Worm (Caenorhabditis elegans) whole organism, L3 larva: ENCODE data around the gene cho-1.

Source experiments
- R02D3.7 ChIP-seq: fragments of 150-350 bp; optimal IDR thresholded peaks from 2 replicates; lab custom pipeline; 2014; ENCODE audit warnings: missing biosample characterization, missing genetic modification characterization
- ceh-16 ChIP-seq: sonication (generic microtip); optimal IDR thresholded peaks from 2 replicates; lab custom pipeline; 2017; ENCODE audit warnings: missing biosample characterization, missing genetic modification characterization
- ceh-28 ChIP-seq: fragments of 150-350 bp; optimal IDR thresholded peaks from 2 replicates; lab custom pipeline; 2014; ENCODE audit warnings: missing biosample characterization, missing genetic modification reagents, missing genetic modification characterization
- ceh-82 ChIP-seq: fragments of 150-350 bp; optimal IDR thresholded peaks from 2 replicates; lab custom pipeline; 2014; ENCODE audit warnings: missing biosample characterization, missing genetic modification characterization
- egl-5 ChIP-seq: fragments of 150-350 bp; optimal IDR thresholded peaks from 2 replicates; lab custom pipeline; 2017; ENCODE audit warnings: missing biosample characterization, missing genetic modification reagents, missing genetic modification characterization, inconsistent platforms
- elt-1 ChIP-seq: fragments of 150-350 bp; optimal IDR thresholded peaks from 2 replicates; lab custom pipeline; 2014; ENCODE audit warnings: missing biosample characterization, missing genetic modification characterization
- elt-2 ChIP-seq: sonication (generic microtip); optimal IDR thresholded peaks from 2 replicates; lab custom pipeline; 2016; ENCODE audit warnings: missing genetic modification reagents, mild to moderate bottlenecking, missing genetic modification characterization, missing compliant biosample characterization
- eor-1 ChIP-seq, 2 experiments: fragments of 150-350 bp; optimal IDR thresholded peaks; 2 replicates each; lab custom pipeline; 2014 to 2018; ENCODE audit warnings: missing biosample characterization in 2 of 2, missing genetic modification characterization in 2 of 2
- fkh-10 ChIP-seq: sonication (generic microtip); optimal IDR thresholded peaks from 2 replicates; lab custom pipeline; 2017; ENCODE audit warnings: missing biosample characterization, missing genetic modification reagents, missing genetic modification characterization
- fkh-2 ChIP-seq: fragments of 150-350 bp; optimal IDR thresholded peaks from 2 replicates; lab custom pipeline; 2014; ENCODE audit warnings: missing biosample characterization, missing genetic modification reagents, missing genetic modification characterization
- jun-1 ChIP-seq: fragments of 150-350 bp; optimal IDR thresholded peaks from 2 replicates; lab custom pipeline; 2014; ENCODE audit warnings: missing biosample characterization, missing genetic modification reagents, missing genetic modification characterization
- lin-15B ChIP-seq: fragments of 150-350 bp; optimal IDR thresholded peaks from 2 replicates; lab custom pipeline; 2014; ENCODE audit warnings: missing biosample characterization, missing genetic modification characterization
- lin-39 ChIP-seq: fragments of 150-350 bp; optimal IDR thresholded peaks from 2 replicates; lab custom pipeline; 2018; ENCODE audit warnings: missing biosample characterization, missing genetic modification reagents, missing genetic modification characterization
- mdl-1 ChIP-seq: fragments of 150-350 bp; optimal IDR thresholded peaks from 2 replicates; lab custom pipeline; 2014; ENCODE audit warnings: missing biosample characterization, missing genetic modification characterization
- nfya-1 ChIP-seq: sonication (generic microtip); optimal IDR thresholded peaks from 2 replicates; lab custom pipeline; 2017; ENCODE audit warnings: missing genetic modification characterization, mild to moderate bottlenecking, missing compliant biosample characterization, antibody characterized with exemption, moderate library complexity; ENCODE audit not compliant: insufficient read depth
- nhr-11 ChIP-seq: fragments of 150-350 bp; optimal IDR thresholded peaks from 2 replicates; lab custom pipeline; 2014; ENCODE audit warnings: missing biosample characterization, missing genetic modification characterization
- nhr-23 ChIP-seq: fragments of 150-350 bp; optimal IDR thresholded peaks from 2 replicates; lab custom pipeline; 2014; ENCODE audit warnings: missing biosample characterization, missing genetic modification reagents, missing genetic modification characterization
- nhr-237 ChIP-seq: fragments of 150-350 bp; optimal IDR thresholded peaks from 2 replicates; lab custom pipeline; 2014; ENCODE audit warnings: missing biosample characterization, missing genetic modification characterization
- nhr-25 ChIP-seq: sonication (generic microtip); optimal IDR thresholded peaks from 2 replicates; lab custom pipeline; 2017; ENCODE audit warnings: missing biosample characterization, missing genetic modification characterization
- nhr-28 ChIP-seq: fragments of 150-350 bp; optimal IDR thresholded peaks from 2 replicates; lab custom pipeline; 2014; ENCODE audit warnings: missing biosample characterization, missing genetic modification characterization
- nhr-77 ChIP-seq: fragments of 150-350 bp; optimal IDR thresholded peaks from 2 replicates; lab custom pipeline; 2014; ENCODE audit warnings: missing biosample characterization, missing genetic modification characterization
- pha-4 ChIP-seq: fragments of 150-350 bp; optimal IDR thresholded peaks from 2 replicates; lab custom pipeline; 2014; ENCODE audit warnings: missing biosample characterization, missing genetic modification reagents, missing genetic modification characterization
- pqm-1 ChIP-seq: fragments of 150-350 bp; optimal IDR thresholded peaks from 2 replicates; lab custom pipeline; 2017; ENCODE audit warnings: missing biosample characterization, missing genetic modification characterization, inconsistent platforms
- sea-2 ChIP-seq: fragments of 150-350 bp; sonication (generic microtip); optimal IDR thresholded peaks from 4 replicates; lab custom pipeline; 2014; ENCODE audit warnings: missing biosample characterization, missing genetic modification reagents, missing genetic modification characterization
- tbx-2 ChIP-seq: sonication (generic microtip); optimal IDR thresholded peaks from 2 replicates; lab custom pipeline; 2016; ENCODE audit warnings: mild to moderate bottlenecking, missing genetic modification characterization, missing compliant biosample characterization
- unc-39 ChIP-seq: sonication (generic microtip); optimal IDR thresholded peaks from 4 replicates; lab custom pipeline; 2017; ENCODE audit warnings: missing biosample characterization, missing genetic modification characterization
- unc-62 ChIP-seq: fragments of 150-350 bp; sonication (generic microtip); optimal IDR thresholded peaks from 4 replicates; lab custom pipeline; 2014; ENCODE audit warnings: missing biosample characterization, missing genetic modification reagents, missing genetic modification characterization
- ztf-11 ChIP-seq: fragments of 150-350 bp; optimal IDR thresholded peaks from 2 replicates; lab custom pipeline; 2014; ENCODE audit warnings: missing biosample characterization, missing genetic modification characterization
- ztf-4 ChIP-seq: fragments of 150-350 bp; optimal IDR thresholded peaks from 2 replicates; lab custom pipeline; 2014; ENCODE audit warnings: missing biosample characterization, missing genetic modification characterization

Gene cho-1

ce11 chrIV:13231393-13231792, 17.0 kb upstream of the cho-1 start:
- TF ChIP-seq lin-15B (peak; percentile 60), R02D3.7 (no peak), pha-4 (tag; lab: Kevin White, UChicago) (peak; percentile 71), nhr-25 (tag; lab: Kevin White, UChicago) (no peak), nfya-1 (tag; lab: Kevin White, UChicago) (peak; percentile 80), lin-39 (tag; lab: Kevin White, UChicago) (peak; percentile 41), nhr-11 (tag; lab: Kevin White, UChicago) (no peak), nhr-77 (tag; lab: Kevin White, UChicago) (no peak), fkh-2 (tag; lab: Kevin White, UChicago) (no peak)

ce11 chrIV:13221657-13222056, 7.3 kb upstream of the cho-1 start, which contains the start of gene C48D1.5:
Gene C48D1.5 (plus strand): TSS chrIV:13221957.
- no peak for TF ChIP-seq pha-4 (tag; lab: Kevin White, UChicago)
- TF ChIP-seq elt-2 (tag; lab: Kevin White, UChicago): peak; percentile 16
- TF ChIP-seq nfya-1 (tag; lab: Kevin White, UChicago): no peak
- no peak for TF ChIP-seq nhr-23 (tag; lab: Kevin White, UChicago)
- TF ChIP-seq, all 47 proteins: peak for 1

DNA sequence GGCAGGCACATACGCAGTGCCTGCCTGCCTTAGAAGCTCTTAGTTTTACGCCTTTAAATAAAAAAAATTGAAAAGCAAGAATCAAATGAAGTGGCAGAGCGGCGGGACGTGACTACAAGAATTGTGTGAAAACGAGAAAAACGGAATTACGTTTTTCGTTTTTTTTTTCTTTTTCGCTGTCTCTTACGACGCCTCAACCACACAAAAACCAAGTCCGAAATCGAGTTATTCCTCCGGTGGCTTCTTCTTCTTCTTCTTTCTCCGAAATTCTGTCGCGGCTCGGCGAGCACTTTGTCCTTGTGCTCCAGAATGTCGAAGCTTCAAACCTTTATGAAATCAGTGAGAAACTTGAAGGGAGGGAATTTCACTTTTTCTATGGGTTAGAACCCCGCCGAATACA, 6.2 kb upstream of the cho-1 start:
- no peak for TF ChIP-seq sea-2
- TF ChIP-seq pqm-1 (tag; lab: Kevin White, UChicago): no peak
- peak; percentile 24 for TF ChIP-seq fkh-10 (GFP tag; lab: Kevin White, UChicago)
- TF ChIP-seq unc-62 (GFP tag; lab: Kevin White, UChicago): no peak
- TF ChIP-seq eor-1 (tag; optimal IDR thresholded peaks at IDR 0.05; lab: Kevin White, UChicago): no peak
- TF ChIP-seq, all 47 proteins: peak for 1

ce11 chrIV:13209566-13209965, 4.8 kb downstream of the cho-1 start, which contains the start of gene C48D1.9:
Gene C48D1.9 (minus strand): TSS chrIV:13209666.
- TF ChIP-seq nhr-28 (tag; lab: Kevin White, UChicago) (no peak), lin-15B (no peak), fkh-10 (GFP tag; lab: Kevin White, UChicago) (no peak), ceh-16 (tag; lab: Kevin White, UChicago) (no peak), elt-2 (tag; lab: Kevin White, UChicago) (no peak), elt-1 (tag; lab: Kevin White, UChicago) (no peak), nhr-237 (no peak), unc-62 (GFP tag; lab: Kevin White, UChicago) (no peak), pha-4 (tag; lab: Kevin White, UChicago) (no peak), egl-5 (tag; lab: Kevin White, UChicago) (no peak)

DNA sequence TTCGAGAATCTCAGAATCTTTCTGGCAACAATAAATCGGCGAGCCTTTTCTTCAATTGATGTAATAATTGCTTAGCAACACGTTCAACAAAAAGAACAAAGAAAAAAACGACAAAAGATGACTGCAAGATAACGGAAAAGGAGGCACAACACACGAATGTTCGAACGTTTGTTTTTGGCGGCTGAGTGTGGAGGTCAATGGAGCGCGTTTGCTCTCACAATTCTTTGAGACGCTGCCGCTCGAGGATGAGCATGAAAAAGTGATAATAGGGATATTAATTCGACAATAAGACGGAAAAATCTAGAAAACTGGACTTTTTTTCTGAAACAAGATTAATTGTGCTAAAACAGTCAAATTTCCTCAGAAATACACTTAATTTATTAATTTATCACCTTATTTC, 8.5 kb downstream of the cho-1 start:
- no peak for TF ChIP-seq ceh-82 (tag; lab: Kevin White, UChicago)
- TF ChIP-seq sea-2: no peak
- TF ChIP-seq lin-15B: peak; percentile 51
- peak; percentile 49 for TF ChIP-seq nfya-1 (tag; lab: Kevin White, UChicago)
- TF ChIP-seq jun-1 (tag; lab: Kevin White, UChicago): no peak
- no peak for TF ChIP-seq ceh-28 (tag; lab: Kevin White, UChicago)
- TF ChIP-seq elt-2 (tag; lab: Kevin White, UChicago): peak; percentile 34
- no peak for TF ChIP-seq unc-39 (tag; lab: Kevin White, UChicago)
- TF ChIP-seq pqm-1 (tag; lab: Kevin White, UChicago): peak; percentile 7

DNA sequence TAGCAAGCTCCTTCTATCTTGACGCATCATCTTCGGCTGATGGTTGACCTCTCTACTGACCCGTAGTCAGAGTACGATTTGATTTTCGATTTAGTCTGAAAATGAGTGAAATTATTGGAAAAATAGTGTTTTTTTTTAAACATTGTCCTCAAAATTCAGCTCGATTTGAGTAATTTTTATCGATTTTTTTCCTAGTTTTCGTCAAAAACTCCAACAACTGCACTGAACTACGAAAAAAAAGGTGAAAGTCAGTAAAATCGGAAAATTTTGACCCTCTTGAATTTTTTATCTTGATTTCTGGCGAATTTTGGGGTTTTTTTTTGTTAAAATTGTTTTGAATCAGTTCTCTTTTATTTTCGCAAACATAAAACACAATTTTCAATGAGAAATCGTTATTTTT, 10.3 kb downstream of the cho-1 start, which contains the start of gene ced-3:
Gene ced-3 (minus strand): TSS at position 101 of the 400 bp plus-strand sequence.
- TF ChIP-seq mdl-1 (no peak), jun-1 (tag; lab: Kevin White, UChicago) (no peak), ztf-11 (tag; lab: Kevin White, UChicago) (no peak), ztf-4 (no peak), tbx-2 (tag; lab: Kevin White, UChicago) (no peak), ceh-82 (tag; lab: Kevin White, UChicago) (no peak), ceh-28 (tag; lab: Kevin White, UChicago) (no peak), pqm-1 (tag; lab: Kevin White, UChicago) (no peak)
